Worm (Caenorhabditis elegans) whole organism, L1 larva: ENCODE measurements around the gene T05A8.6.

Experiments used
- Y116A8C.19 ChIP-seq: sonication (generic microtip); optimal IDR thresholded peaks from 2 replicates; lab custom pipeline; 2016; ENCODE audit warnings: missing compliant biosample characterization, missing genetic modification characterization, borderline replicate concordance
- dsc-1 ChIP-seq: sonication (generic microtip); optimal IDR thresholded peaks from 2 replicates; lab custom pipeline; 2016; ENCODE audit warnings: mild to moderate bottlenecking, missing genetic modification characterization, missing compliant biosample characterization
- egl-27 ChIP-seq, 2 experiments: fragments of 150-350 bp in 1 of 2; sonication (generic microtip); optimal IDR thresholded peaks; 3 replicates each; lab custom pipeline; 2017 to 2018; ENCODE audit warnings: missing biosample characterization in 2 of 2, missing genetic modification characterization in 2 of 2, missing genetic modification reagents in 2 of 2
- jun-1 ChIP-seq: fragments of 150-350 bp; optimal IDR thresholded peaks from 2 replicates; lab custom pipeline; 2014; ENCODE audit warnings: missing biosample characterization, missing genetic modification reagents, missing genetic modification characterization
- lin-15B ChIP-seq: fragments of 150-350 bp; sonication (generic microtip); optimal IDR thresholded peaks from 3 replicates; lab custom pipeline; 2014; ENCODE audit warnings: missing biosample characterization, missing genetic modification characterization
- nhr-11 ChIP-seq: fragments of 150-350 bp; optimal IDR thresholded peaks from 2 replicates; lab custom pipeline; 2014; ENCODE audit warnings: missing biosample characterization, missing genetic modification characterization
- nhr-12 ChIP-seq: sonication (generic microtip); optimal IDR thresholded peaks from 2 replicates; lab custom pipeline; 2017; ENCODE audit warnings: missing biosample characterization, missing genetic modification characterization
- nhr-20 ChIP-seq: sonication (generic microtip); optimal IDR thresholded peaks from 2 replicates; lab custom pipeline; 2016; ENCODE audit warnings: mild to moderate bottlenecking, missing genetic modification characterization, missing compliant biosample characterization
- nhr-237 ChIP-seq: fragments of 150-350 bp; optimal IDR thresholded peaks from 2 replicates; lab custom pipeline; 2014; ENCODE audit warnings: missing biosample characterization, missing genetic modification characterization
- nhr-76 ChIP-seq: sonication (generic microtip); optimal IDR thresholded peaks from 2 replicates; lab custom pipeline; 2017; ENCODE audit warnings: missing biosample characterization, missing genetic modification characterization
- skn-1 ChIP-seq: fragments of 150-350 bp; optimal IDR thresholded peaks from 2 replicates; lab custom pipeline; 2014; ENCODE audit warnings: missing biosample characterization, missing genetic modification characterization
- unc-62 ChIP-seq: fragments of 150-350 bp; optimal IDR thresholded peaks from 2 replicates; lab custom pipeline; 2014; ENCODE audit warnings: missing biosample characterization, missing genetic modification reagents, missing genetic modification characterization
- zag-1 ChIP-seq: fragments of 150-350 bp; optimal IDR thresholded peaks from 2 replicates; lab custom pipeline; 2014; ENCODE audit warnings: missing biosample characterization, missing genetic modification characterization

DNA sequence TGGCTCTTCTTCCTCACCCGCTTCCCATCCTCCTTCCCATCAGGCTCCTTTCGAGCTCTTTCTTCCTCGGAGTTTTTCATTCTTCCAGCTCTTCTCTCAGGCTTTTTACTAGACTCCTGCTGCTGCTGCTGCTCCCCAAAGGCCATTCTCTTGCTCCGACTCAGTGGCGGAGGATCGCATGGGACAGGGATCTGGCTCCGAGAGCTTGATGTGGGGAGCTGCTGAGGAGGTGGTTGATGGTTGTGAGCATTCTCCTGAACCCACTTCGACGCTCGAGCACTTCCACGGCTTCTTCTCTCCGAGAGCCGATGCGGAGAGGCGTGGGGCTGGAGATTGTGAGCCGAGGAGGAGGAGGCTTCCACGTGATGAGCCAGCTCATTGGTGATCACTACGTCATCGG is 46.3 kb upstream of the T05A8.6 start:
- no peak for TF ChIP-seq jun-1 (tag; lab: Kevin White, UChicago)
- no peak for TF ChIP-seq nhr-20 (tag; lab: Kevin White, UChicago)
- no peak for TF ChIP-seq zag-1 (tag; lab: Kevin White, UChicago)
- no peak for TF ChIP-seq egl-27 (tag; optimal IDR thresholded peaks at IDR 0.05; lab: Kevin White, UChicago)
- no peak for TF ChIP-seq skn-1
- no peak for TF ChIP-seq Y116A8C.19 (tag; lab: Kevin White, UChicago)
- TF ChIP-seq nhr-11 (tag; lab: Kevin White, UChicago): no peak
- no peak for TF ChIP-seq unc-62 (GFP tag; lab: Kevin White, UChicago)
- no peak for TF ChIP-seq dsc-1 (tag; lab: Kevin White, UChicago)
- no peak for TF ChIP-seq nhr-76 (tag; lab: Kevin White, UChicago)
- TF ChIP-seq lin-15B: no peak
- no peak for TF ChIP-seq nhr-237 (tag; lab: Kevin White, UChicago)
- no peak for TF ChIP-seq nhr-12 (tag; lab: Kevin White, UChicago)
